Fruit fly (Drosophila melanogaster): ENCODE results near the gene Saf6.

Saf6 gene

dm6 chr2L:850727-851257 is 35.0 kb upstream of the Saf6 start, which contains the start of gene drongo (continued):
- TF ChIP-seq Elba2 (GFP tag; optimal IDR thresholded peaks at IDR 0.05) (no peak), tna (GFP tag; IDR thresholded peaks at IDR 0.05; ENCODE audit: partially characterized antibody) (peak; percentile 50; the same call in 1 of the 2 replicates), CG14014 (GFP tag; IDR thresholded peaks at IDR 0.05) (peak; percentile 38; the same call in 1 of the 2 replicates), cato (GFP tag; optimal IDR thresholded peaks at IDR 0.05; ENCODE audit: borderline replicate concordance) (no peak), CG13894 (tag; optimal IDR thresholded peaks at IDR 0.05) (peak; percentile 71), CG12391 (tag; optimal IDR thresholded peaks at IDR 0.05) (peak; percentile 61), CG12155 (GFP tag; optimal IDR thresholded peaks at IDR 0.05) (peak; percentile 60), toy (GFP tag; IDR thresholded peaks at IDR 0.05) (no peak), Sin3A (optimal IDR thresholded peaks at IDR 0.05) (peak; percentile 37), MBD-R2 (GFP tag; IDR thresholded peaks at IDR 0.05) (peak; percentile 37), Neu2 (GFP tag; optimal IDR thresholded peaks at IDR 0.05; ENCODE audit: borderline replicate concordance) (no peak), ab (GFP tag; optimal IDR thresholded peaks at IDR 0.05) (no peak), stwl (tag; optimal IDR thresholded peaks at IDR 0.05) (peak; percentile 43), CG9797 (GFP tag; optimal IDR thresholded peaks at IDR 0.05) (peak; percentile 97), gcm2 (GFP tag; optimal IDR thresholded peaks at IDR 0.05) (no peak), CG5245 (GFP tag; optimal IDR thresholded peaks at IDR 0.05) (no peak), Dref (GFP tag; IDR thresholded peaks at IDR 0.05) (peak; percentile 95), NC2β (GFP tag; optimal IDR thresholded peaks at IDR 0.05) (peak; percentile 53), unpg (GFP tag; optimal IDR thresholded peaks at IDR 0.05) (no peak), CG12104 (GFP tag; optimal IDR thresholded peaks at IDR 0.05) (no peak), Dek (tag; optimal IDR thresholded peaks at IDR 0.05) (no peak), CG8944 (GFP tag; optimal IDR thresholded peaks at IDR 0.05) (no peak), CG4854 (GFP tag; optimal IDR thresholded peaks at IDR 0.05) (no peak), nau (GFP tag; optimal IDR thresholded peaks at IDR 0.05) (peak; percentile 17), CG30431 (GFP tag; optimal IDR thresholded peaks at IDR 0.05) (no peak), grau (tag; optimal IDR thresholded peaks at IDR 0.05) (peak; percentile 25), ken (GFP tag; IDR thresholded peaks at IDR 0.05) (peak; percentile 59; the same call in 1 of the 3 replicates), CG1647 (GFP tag; optimal IDR thresholded peaks at IDR 0.05) (no peak), CG17829 (tag; optimal IDR thresholded peaks at IDR 0.05) (peak; percentile 58), Bgb (GFP tag; IDR thresholded peaks at IDR 0.05; ENCODE audit: partially characterized antibody) (no peak; the same call in 1 of the 2 replicates), CG6791 (GFP tag; IDR thresholded peaks at IDR 0.05; ENCODE audit: partially characterized antibody) (peak; percentile 68), disco-r (GFP tag; optimal IDR thresholded peaks at IDR 0.05) (no peak), CG15696 (tag; optimal IDR thresholded peaks at IDR 0.05) (no peak), CG3847 (GFP tag; IDR thresholded peaks at IDR 0.05) (peak; percentile 33; the same call in 1 of the 2 replicates), vnd (GFP tag; IDR thresholded peaks at IDR 0.05; ENCODE audit: partially characterized antibody) (no peak), crp (GFP tag; optimal IDR thresholded peaks at IDR 0.05) (no peak), Xrp1 (GFP tag; IDR thresholded peaks at IDR 0.05) (0 out of 2 replicates have a peak, but pooled peaks have one; percentile 30), Hmx (GFP tag; optimal IDR thresholded peaks at IDR 0.05) (no peak), CG15514 (GFP tag; optimal IDR thresholded peaks at IDR 0.05) (peak; percentile 75), p53 (GFP tag; optimal IDR thresholded peaks at IDR 0.05) (peak; percentile 50), CG9727 (GFP tag; optimal IDR thresholded peaks at IDR 0.05) (no peak), sob (GFP tag; IDR thresholded peaks at IDR 0.05) (peak; percentile 63), CG2202 (tag; optimal IDR thresholded peaks at IDR 0.05) (peak; percentile 34), Nf-YA (GFP tag; IDR thresholded peaks at IDR 0.05) (no peak), Opbp (GFP tag; IDR thresholded peaks at IDR 0.05; ENCODE audit: partially characterized antibody) (peak; percentile 75), zf30C (GFP tag; optimal IDR thresholded peaks at IDR 0.05) (peak; percentile 38), wdn (GFP tag; IDR thresholded peaks at IDR 0.05) (no peak), CG31388 (GFP tag; optimal IDR thresholded peaks at IDR 0.05) (no peak), az2 (GFP tag; optimal IDR thresholded peaks at IDR 0.05) (no peak), CG15011 (GFP tag; optimal IDR thresholded peaks at IDR 0.05) (no peak)
